ENCODE assay signal across 1 fruit fly cellular context in genomic region chr3R:20549855-20550603, dm6.
TF ChIP-seq lines count a peak whose summit lies in the region.

No protein-coding gene starts in this region.

TF ChIP-seq in whole organism, embryonic, 481 proteins besides CTCF, POLR2A, EP300 and RAD21 (continued from another document and continues in another):
- no peak for TF ChIP-seq bbx (GFP tag; IDR thresholded peaks at IDR 0.05; lab: Robert Waterston, UW; ENCODE audit: partially characterized antibody)
- TF ChIP-seq CG1647 (GFP tag; optimal IDR thresholded peaks at IDR 0.05; lab: Kevin White, UChicago) = peak; percentile 1
- TF ChIP-seq dm (GFP tag; optimal IDR thresholded peaks at IDR 0.05; lab: Kevin White, UChicago) = no peak
- TF ChIP-seq HLHmδ (GFP tag; optimal IDR thresholded peaks at IDR 0.05; lab: Kevin White, UChicago) = no peak
- TF ChIP-seq ind (GFP tag; optimal IDR thresholded peaks at IDR 0.05; lab: Kevin White, UChicago) = peak; percentile 86
- peak; percentile 92 for TF ChIP-seq CG15269 (tag; optimal IDR thresholded peaks at IDR 0.05; lab: Kevin White, UChicago)
- peak; percentile 79 for TF ChIP-seq croc (GFP tag; conservative IDR thresholded peaks at IDR 0.05; lab: Robert Waterston, UW)
- TF ChIP-seq CG2875 (GFP tag; optimal IDR thresholded peaks at IDR 0.05; lab: Kevin White, UChicago) = peak; percentile 65
- TF ChIP-seq pzg (GFP tag; optimal IDR thresholded peaks at IDR 0.05; lab: Kevin White, UChicago) = no peak
- no peak for TF ChIP-seq zen2 (GFP tag; IDR thresholded peaks at IDR 0.05; lab: Robert Waterston, UW; ENCODE audit: partially characterized antibody)
- TF ChIP-seq dysf (GFP tag; IDR thresholded peaks at IDR 0.05; lab: Robert Waterston, UW) = peak; percentile 90
- peak in 1 of 3 experiments; percentile 82 for TF ChIP-seq lola (GFP tag; optimal IDR thresholded peaks at IDR 0.05; lab: Kevin White, UChicago)
- peak; percentile 71 for TF ChIP-seq CG9437 (GFP tag; optimal IDR thresholded peaks at IDR 0.05; lab: Kevin White, UChicago)
- peak; percentile 87 for TF ChIP-seq Oli (tag; optimal IDR thresholded peaks at IDR 0.05; lab: Kevin White, UChicago)
- TF ChIP-seq Fer2 (tag; optimal IDR thresholded peaks at IDR 0.05; lab: Kevin White, UChicago) = peak; percentile 78
- TF ChIP-seq ranshi (GFP tag; IDR thresholded peaks at IDR 0.05; lab: Robert Waterston, UW) = peak; percentile 84
- peak; percentile 17 for TF ChIP-seq CG4707 (GFP tag; optimal IDR thresholded peaks at IDR 0.05; lab: Kevin White, UChicago)
- peak; percentile 43 for TF ChIP-seq CG13123 (GFP tag; optimal IDR thresholded peaks at IDR 0.05; lab: Kevin White, UChicago)
- TF ChIP-seq Opbp (GFP tag; IDR thresholded peaks at IDR 0.05; lab: Robert Waterston, UW; ENCODE audit: partially characterized antibody) = no peak
- peak; percentile 73 for TF ChIP-seq CG6272 (GFP tag; IDR thresholded peaks at IDR 0.05; lab: Robert Waterston, UW)
- TF ChIP-seq CG6854 (GFP tag; optimal IDR thresholded peaks at IDR 0.05; lab: Kevin White, UChicago) = peak; percentile 76
- TF ChIP-seq CG9727 (GFP tag; optimal IDR thresholded peaks at IDR 0.05; lab: Kevin White, UChicago) = peak; percentile 86
- TF ChIP-seq prd (optimal IDR thresholded peaks at IDR 0.05; lab: Kevin White, UChicago) = no peak
- peak; percentile 87 for TF ChIP-seq prd (GFP tag; IDR thresholded peaks at IDR 0.05; lab: Robert Waterston, UW)
- peak; percentile 78 for TF ChIP-seq CG15601 (tag; optimal IDR thresholded peaks at IDR 0.05; lab: Kevin White, UChicago)
- 0 out of 2 replicates have a peak, but pooled peaks have one; percentile 46 for TF ChIP-seq CG1024 (GFP tag; IDR thresholded peaks at IDR 0.05; lab: Robert Waterston, UW)
- peak; percentile 66 for TF ChIP-seq CG12071 (GFP tag; optimal IDR thresholded peaks at IDR 0.05; lab: Kevin White, UChicago)
- no peak for TF ChIP-seq h (optimal IDR thresholded peaks at IDR 0.05; lab: Kevin White, UChicago)
- TF ChIP-seq Aef1 (GFP tag; IDR thresholded peaks at IDR 0.05; lab: Robert Waterston, UW) = peak; percentile 84
- TF ChIP-seq CG6689 (GFP tag; IDR thresholded peaks at IDR 0.05; lab: Robert Waterston, UW) = peak; percentile 89
- peak; percentile 75 for TF ChIP-seq CG11723 (GFP tag; optimal IDR thresholded peaks at IDR 0.05; lab: Kevin White, UChicago)
- TF ChIP-seq slp2 (GFP tag; optimal IDR thresholded peaks at IDR 0.05; lab: Kevin White, UChicago) = no peak
- TF ChIP-seq Deaf1 (tag; optimal IDR thresholded peaks at IDR 0.05; lab: Kevin White, UChicago) = peak; percentile 82
- no peak for TF ChIP-seq CG1832 (GFP tag; optimal IDR thresholded peaks at IDR 0.05; lab: Kevin White, UChicago)
- no peak for TF ChIP-seq HmgD (GFP tag; optimal IDR thresholded peaks at IDR 0.05; lab: Kevin White, UChicago)
- TF ChIP-seq CG34376 (GFP tag; optimal IDR thresholded peaks at IDR 0.05; lab: Kevin White, UChicago) = peak; percentile 69
- TF ChIP-seq Rx (GFP tag; IDR thresholded peaks at IDR 0.05; lab: Robert Waterston, UW) = peak; percentile 73
- TF ChIP-seq CG18011 (GFP tag; optimal IDR thresholded peaks at IDR 0.05; lab: Kevin White, UChicago) = peak; percentile 30
- TF ChIP-seq MBD-R2 (GFP tag; IDR thresholded peaks at IDR 0.05; lab: Robert Waterston, UW) = peak; percentile 62
- peak; percentile 88 for TF ChIP-seq PHDP (tag; optimal IDR thresholded peaks at IDR 0.05; lab: Kevin White, UChicago)
- TF ChIP-seq Ravus (GFP tag; IDR thresholded peaks at IDR 0.05; lab: Robert Waterston, UW) = peak; percentile 40; the same call in 1 of the 2 replicates
- TF ChIP-seq ara (GFP tag; IDR thresholded peaks at IDR 0.05; lab: Robert Waterston, UW) = peak; percentile 84
- TF ChIP-seq CG3995 (GFP tag; optimal IDR thresholded peaks at IDR 0.05; lab: Kevin White, UChicago) = peak; percentile 72
- TF ChIP-seq sd (tag; optimal IDR thresholded peaks at IDR 0.05; lab: Kevin White, UChicago) = peak; percentile 60
- TF ChIP-seq B-H2 (GFP tag; optimal IDR thresholded peaks at IDR 0.05; lab: Kevin White, UChicago) = peak; percentile 74
- peak; percentile 80 for TF ChIP-seq tap (tag; optimal IDR thresholded peaks at IDR 0.05; lab: Kevin White, UChicago)
- no peak for TF ChIP-seq cg (GFP tag; optimal IDR thresholded peaks at IDR 0.05; lab: Kevin White, UChicago)
- TF ChIP-seq ERR (GFP tag; optimal IDR thresholded peaks at IDR 0.05; lab: Kevin White, UChicago) = no peak
- peak; percentile 81 for TF ChIP-seq CG3847 (GFP tag; IDR thresholded peaks at IDR 0.05; lab: Robert Waterston, UW)
- TF ChIP-seq odd (GFP tag; optimal IDR thresholded peaks at IDR 0.05; lab: Kevin White, UChicago) = peak; percentile 81
- TF ChIP-seq CG12236 (GFP tag; optimal IDR thresholded peaks at IDR 0.05; lab: Kevin White, UChicago) = no peak
- peak; percentile 82 for TF ChIP-seq CG32772 (GFP tag; IDR thresholded peaks at IDR 0.05; lab: Robert Waterston, UW)
- TF ChIP-seq Trl (optimal IDR thresholded peaks at IDR 0.05; lab: Kevin White, UChicago) = no peak
- no peak for TF ChIP-seq Trl (GFP tag; optimal IDR thresholded peaks at IDR 0.05; lab: Kevin White, UChicago)
- no peak for TF ChIP-seq Camta (GFP tag; optimal IDR thresholded peaks at IDR 0.05; lab: Kevin White, UChicago)
- TF ChIP-seq grn (GFP tag; optimal IDR thresholded peaks at IDR 0.05; lab: Kevin White, UChicago) = peak; percentile 60
- TF ChIP-seq scrt (GFP tag; optimal IDR thresholded peaks at IDR 0.05; lab: Kevin White, UChicago) = peak; percentile 81
- peak; percentile 46 for TF ChIP-seq Mad (GFP tag; optimal IDR thresholded peaks at IDR 0.05; lab: Kevin White, UChicago)
- peak; percentile 85 for TF ChIP-seq sisA (GFP tag; IDR thresholded peaks at IDR 0.05; lab: Robert Waterston, UW)
- peak; percentile 93 for TF ChIP-seq mirr (GFP tag; optimal IDR thresholded peaks at IDR 0.05; lab: Kevin White, UChicago)
- TF ChIP-seq tio (GFP tag; optimal IDR thresholded peaks at IDR 0.05; lab: Kevin White, UChicago) = peak; percentile 83
- TF ChIP-seq CG10654 (GFP tag; optimal IDR thresholded peaks at IDR 0.05; lab: Kevin White, UChicago) = peak; percentile 84
- peak; percentile 90 for TF ChIP-seq CG13424 (tag; optimal IDR thresholded peaks at IDR 0.05; lab: Kevin White, UChicago)
- TF ChIP-seq ems (GFP tag; optimal IDR thresholded peaks at IDR 0.05; lab: Kevin White, UChicago) = peak; percentile 63
- TF ChIP-seq CG11456 (GFP tag; IDR thresholded peaks at IDR 0.05; lab: Robert Waterston, UW) = peak; percentile 78; the same call in 2 of the 3 replicates
- TF ChIP-seq sob (GFP tag; IDR thresholded peaks at IDR 0.05; lab: Robert Waterston, UW) = peak; percentile 84
- TF ChIP-seq tna (GFP tag; IDR thresholded peaks at IDR 0.05; lab: Robert Waterston, UW; ENCODE audit: partially characterized antibody) = no peak
- TF ChIP-seq repo (GFP tag; optimal IDR thresholded peaks at IDR 0.05; lab: Kevin White, UChicago) = no peak
- TF ChIP-seq seq (GFP tag; IDR thresholded peaks at IDR 0.05; lab: Robert Waterston, UW) = peak; percentile 72
- peak; percentile 87 for TF ChIP-seq sug (tag; optimal IDR thresholded peaks at IDR 0.05; lab: Kevin White, UChicago)
- TF ChIP-seq CG17568 (GFP tag; optimal IDR thresholded peaks at IDR 0.05; lab: Kevin White, UChicago) = peak; percentile 74
- no peak for TF ChIP-seq unc-4 (GFP tag; IDR thresholded peaks at IDR 0.05; lab: Robert Waterston, UW; ENCODE audit: partially characterized antibody)
- TF ChIP-seq gce (GFP tag; IDR thresholded peaks at IDR 0.05; lab: Robert Waterston, UW) = 0 out of 3 replicates have a peak, but pooled peaks have one; percentile 20
- TF ChIP-seq gsb (GFP tag; IDR thresholded peaks at IDR 0.05; lab: Robert Waterston, UW) = peak; percentile 84
- peak; percentile 81 for TF ChIP-seq ci (GFP tag; IDR thresholded peaks at IDR 0.05; lab: Robert Waterston, UW)
- TF ChIP-seq ase (GFP tag; IDR thresholded peaks at IDR 0.05; lab: Robert Waterston, UW) = peak; percentile 70; the same call in 2 of the 3 replicates
- peak; percentile 67; the same call in 2 of the 3 replicates for TF ChIP-seq CG11093 (GFP tag; IDR thresholded peaks at IDR 0.05; lab: Robert Waterston, UW)
- TF ChIP-seq CG32767 (GFP tag; IDR thresholded peaks at IDR 0.05; lab: Robert Waterston, UW) = peak; percentile 58; the same call in 1 of the 2 replicates
- TF ChIP-seq eve (GFP tag; optimal IDR thresholded peaks at IDR 0.05; lab: Kevin White, UChicago) = peak in 1 of 2 experiments; percentile 94
- peak; percentile 78 for TF ChIP-seq Gug (GFP tag; IDR thresholded peaks at IDR 0.05; lab: Robert Waterston, UW)
- peak; percentile 72; the same call in 1 of the 2 replicates for TF ChIP-seq H2.0 (GFP tag; IDR thresholded peaks at IDR 0.05; lab: Robert Waterston, UW)
- peak; percentile 90 for TF ChIP-seq CG10543 (GFP tag; optimal IDR thresholded peaks at IDR 0.05; lab: Kevin White, UChicago)
- TF ChIP-seq Max (GFP tag; optimal IDR thresholded peaks at IDR 0.05; lab: Kevin White, UChicago) = peak; percentile 68
- TF ChIP-seq HHEX (GFP tag; optimal IDR thresholded peaks at IDR 0.05; lab: Kevin White, UChicago) = peak; percentile 88
- TF ChIP-seq CG4730 (GFP tag; IDR thresholded peaks at IDR 0.05; lab: Robert Waterston, UW) = peak; percentile 81
- TF ChIP-seq Bteb2 (GFP tag; optimal IDR thresholded peaks at IDR 0.05; lab: Kevin White, UChicago) = no peak
- peak; percentile 78 for TF ChIP-seq nom (GFP tag; optimal IDR thresholded peaks at IDR 0.05; lab: Kevin White, UChicago)
- TF ChIP-seq oc (tag; optimal IDR thresholded peaks at IDR 0.05; lab: Kevin White, UChicago) = peak; percentile 82
- TF ChIP-seq Neu2 (GFP tag; optimal IDR thresholded peaks at IDR 0.05; lab: Kevin White, UChicago; ENCODE audit: borderline replicate concordance) = no peak
- TF ChIP-seq CG11696 (GFP tag; IDR thresholded peaks at IDR 0.05; lab: Robert Waterston, UW) = peak; percentile 72; the same call in 1 of the 2 replicates
- TF ChIP-seq CG31365 (tag; optimal IDR thresholded peaks at IDR 0.05; lab: Kevin White, UChicago) = peak; percentile 47
- TF ChIP-seq maf-S (GFP tag; optimal IDR thresholded peaks at IDR 0.05; lab: Kevin White, UChicago) = no peak
- peak; percentile 5 for TF ChIP-seq bab2 (GFP tag; optimal IDR thresholded peaks at IDR 0.05; lab: Kevin White, UChicago)
- peak; percentile 95 for TF ChIP-seq crol (GFP tag; IDR thresholded peaks at IDR 0.05; lab: Robert Waterston, UW)
- peak; percentile 77 for TF ChIP-seq fd3F (GFP tag; optimal IDR thresholded peaks at IDR 0.05; lab: Kevin White, UChicago)
- TF ChIP-seq NK7.1 (GFP tag; optimal IDR thresholded peaks at IDR 0.05; lab: Kevin White, UChicago) = no peak
- TF ChIP-seq CG11560 (tag; IDR thresholded peaks at IDR 0.05; lab: Robert Waterston, UW) = peak; percentile 78
- TF ChIP-seq phol (tag; optimal IDR thresholded peaks at IDR 0.05; lab: Kevin White, UChicago) = peak; percentile 90
- no peak for TF ChIP-seq CG17186 (GFP tag; optimal IDR thresholded peaks at IDR 0.05; lab: Kevin White, UChicago)
- peak; percentile 73 for TF ChIP-seq Six4 (GFP tag; optimal IDR thresholded peaks at IDR 0.05; lab: Kevin White, UChicago)
- TF ChIP-seq CG9797 (GFP tag; optimal IDR thresholded peaks at IDR 0.05; lab: Kevin White, UChicago) = no peak
- peak; percentile 85 for TF ChIP-seq CG17361 (GFP tag; IDR thresholded peaks at IDR 0.05; lab: Robert Waterston, UW)
- TF ChIP-seq CG7839 (tag; optimal IDR thresholded peaks at IDR 0.05; lab: Kevin White, UChicago) = peak; percentile 90
- no peak for TF ChIP-seq emc (GFP tag; optimal IDR thresholded peaks at IDR 0.05; lab: Kevin White, UChicago)
- peak; percentile 33; the same call in 1 of the 2 replicates for TF ChIP-seq NFAT (GFP tag; IDR thresholded peaks at IDR 0.05; lab: Robert Waterston, UW)
- peak; percentile 45 for TF ChIP-seq CG4854 (GFP tag; optimal IDR thresholded peaks at IDR 0.05; lab: Kevin White, UChicago)
- peak; percentile 89 for TF ChIP-seq lmd (GFP tag; IDR thresholded peaks at IDR 0.05; lab: Robert Waterston, UW)
- peak; percentile 85 for TF ChIP-seq tin (GFP tag; optimal IDR thresholded peaks at IDR 0.05; lab: Kevin White, UChicago)
- TF ChIP-seq CG7786 (GFP tag; optimal IDR thresholded peaks at IDR 0.05; lab: Kevin White, UChicago) = peak; percentile 37
- no peak for TF ChIP-seq sna (GFP tag; IDR thresholded peaks at IDR 0.05; lab: Robert Waterston, UW; ENCODE audit: partially characterized antibody)
- TF ChIP-seq CG6254 (GFP tag; optimal IDR thresholded peaks at IDR 0.05; lab: Kevin White, UChicago) = peak; percentile 82
- TF ChIP-seq sr (GFP tag; IDR thresholded peaks at IDR 0.05; lab: Robert Waterston, UW) = 0 out of 3 replicates have a peak, but pooled peaks have one; percentile 10
- no peak for TF ChIP-seq BEAF-32 (GFP tag; optimal IDR thresholded peaks at IDR 0.05; lab: Kevin White, UChicago)
- TF ChIP-seq pnt (GFP tag; optimal IDR thresholded peaks at IDR 0.05; lab: Kevin White, UChicago) = peak; percentile 27
- TF ChIP-seq tll (GFP tag; optimal IDR thresholded peaks at IDR 0.05; lab: Kevin White, UChicago) = peak in 1 of 2 experiments; percentile 93
- TF ChIP-seq CG18476 (GFP tag; optimal IDR thresholded peaks at IDR 0.05; lab: Kevin White, UChicago) = peak; percentile 61
- no peak for TF ChIP-seq fd102C (GFP tag; optimal IDR thresholded peaks at IDR 0.05; lab: Kevin White, UChicago)
- peak; percentile 71 for TF ChIP-seq ssp (GFP tag; IDR thresholded peaks at IDR 0.05; lab: Robert Waterston, UW)
- no peak for TF ChIP-seq CG12744 (GFP tag; optimal IDR thresholded peaks at IDR 0.05; lab: Kevin White, UChicago)
- TF ChIP-seq Atf-2 (GFP tag; optimal IDR thresholded peaks at IDR 0.05; lab: Kevin White, UChicago) = no peak
- peak; percentile 85 for TF ChIP-seq az2 (GFP tag; optimal IDR thresholded peaks at IDR 0.05; lab: Kevin White, UChicago)
- TF ChIP-seq Bgb (GFP tag; IDR thresholded peaks at IDR 0.05; lab: Robert Waterston, UW; ENCODE audit: partially characterized antibody) = peak; percentile 35; the same call in 1 of the 2 replicates
- peak; percentile 78; the same call in 2 of the 3 replicates for TF ChIP-seq CG3726 (GFP tag; IDR thresholded peaks at IDR 0.05; lab: Robert Waterston, UW)
- peak; percentile 92 for TF ChIP-seq CG10979 (tag; optimal IDR thresholded peaks at IDR 0.05; lab: Kevin White, UChicago)
- no peak for TF ChIP-seq CkIIα-i1 (GFP tag; IDR thresholded peaks at IDR 0.05; lab: Robert Waterston, UW)
- peak; percentile 53 for TF ChIP-seq CG12219 (GFP tag; optimal IDR thresholded peaks at IDR 0.05; lab: Kevin White, UChicago)
- no peak for TF ChIP-seq YL-1 (GFP tag; optimal IDR thresholded peaks at IDR 0.05; lab: Kevin White, UChicago)
- no peak for TF ChIP-seq CG8944 (GFP tag; optimal IDR thresholded peaks at IDR 0.05; lab: Kevin White, UChicago)
- no peak for TF ChIP-seq hkb (optimal IDR thresholded peaks at IDR 0.05; lab: Kevin White, UChicago)
- TF ChIP-seq hkb (GFP tag; IDR thresholded peaks at IDR 0.05; lab: Robert Waterston, UW) = peak; percentile 85
